Fruit fly (Drosophila melanogaster) Kc167 (cell line): Measurements from ENCODE around the gene Atu.

Source experiments
- Myc ChIP-seq: fragments of >200 bp; optimal IDR thresholded peaks from 2 replicates; lab custom pipeline; 2017; ENCODE audit warnings: missing external identifiers
- Sin3A ChIP-seq: fragments of >200 bp; optimal IDR thresholded peaks from 2 replicates; lab custom pipeline; 2018; ENCODE audit warnings: missing external identifiers
- h ChIP-seq: fragments of >200 bp; optimal IDR thresholded peaks from 3 replicates; lab custom pipeline; 2018; ENCODE audit warnings: missing external identifiers
- insv ChIP-seq: fragments of >200 bp; optimal IDR thresholded peaks from 3 replicates; lab custom pipeline; 2018; ENCODE audit warnings: missing external identifiers
- psq ChIP-seq: fragments of >200 bp; optimal IDR thresholded peaks from 2 replicates; lab custom pipeline; 2017; ENCODE audit warnings: missing external identifiers
- ttk ChIP-seq: sonication (Bioruptor generic); optimal IDR thresholded peaks from 2 replicates; lab custom pipeline; 2017; ENCODE audit warnings: missing external identifiers

Gene Atu

dm6 chr3R:5588573-5588972 lies 24.6 kb upstream of the Atu start, which contains the start of gene PolZ2:
TSS of gene PolZ2 (plus strand) at chr3R:5588873.
- TF ChIP-seq h (lab: Kevin White, UChicago) (no peak), psq (no peak), Myc (lab: Kevin White, UChicago) (no peak), ttk (lab: Kevin White, UChicago) (no peak), Sin3A (lab: Kevin White, UChicago) (no peak), insv (no peak)

dm6 chr3R:5591398-5591853 lies 21.7 kb upstream of the Atu start, which contains the start of the genes noi and Vha26:
TSS of gene noi (minus strand) at chr3R:5591459.
TSS of gene Vha26 (plus strand) at chr3R:5591763.
- TF ChIP-seq insv (no peak), Myc (lab: Kevin White, UChicago) (no peak), Sin3A (lab: Kevin White, UChicago) (no peak), psq (no peak), ttk (lab: Kevin White, UChicago) (no peak), h (lab: Kevin White, UChicago) (no peak)

- TF ChIP-seq Sin3A (lab: Kevin White, UChicago) (no peak), ttk (lab: Kevin White, UChicago) (no peak), insv (no peak), psq (no peak), Myc (lab: Kevin White, UChicago) (no peak), h (lab: Kevin White, UChicago) (no peak)
Measured at dm6 chr3R:5592009-5592572, 21.1 kb upstream of the Atu start.

- TF ChIP-seq Sin3A (lab: Kevin White, UChicago) (no peak), insv (no peak), psq (no peak), Myc (lab: Kevin White, UChicago) (no peak)
Measured at dm6 chr3R:5594878-5595277, 18.3 kb upstream of the Atu start.

- TF ChIP-seq h (lab: Kevin White, UChicago) (no peak), psq (no peak), Myc (lab: Kevin White, UChicago) (no peak), ttk (lab: Kevin White, UChicago) (no peak), insv (no peak), Sin3A (lab: Kevin White, UChicago) (no peak)
Measured at dm6 chr3R:5599521-5600360, 13.4 kb upstream of the Atu start.

- TF ChIP-seq h (lab: Kevin White, UChicago), result no peak
- no peak for TF ChIP-seq Sin3A (lab: Kevin White, UChicago)
- no peak for TF ChIP-seq ttk (lab: Kevin White, UChicago)
- TF ChIP-seq insv, result no peak
- no peak for TF ChIP-seq psq
- TF ChIP-seq Myc (lab: Kevin White, UChicago), result no peak
Measured at dm6 chr3R:5600361-5601043, 12.7 kb upstream of the Atu start.

dm6 chr3R:5601044-5601523 lies 12.1 kb upstream of the Atu start, which contains the start of the genes kra and SecS:
TSS of gene kra (minus strand) at chr3R:5601136.
TSS of gene SecS (plus strand) at chr3R:5601433.
- TF ChIP-seq psq, result no peak
- no peak for TF ChIP-seq h (lab: Kevin White, UChicago)
- no peak for TF ChIP-seq ttk (lab: Kevin White, UChicago)
- TF ChIP-seq insv, result no peak
- TF ChIP-seq Myc (lab: Kevin White, UChicago), result no peak
- no peak for TF ChIP-seq Sin3A (lab: Kevin White, UChicago)

dm6 chr3R:5606477-5606876 lies 6.7 kb upstream of the Atu start, which contains the start of gene asl:
TSS of gene asl (minus strand) at chr3R:5606543.
- TF ChIP-seq Sin3A (lab: Kevin White, UChicago), result no peak
- no peak for TF ChIP-seq insv
- no peak for TF ChIP-seq h (lab: Kevin White, UChicago)
- no peak for TF ChIP-seq ttk (lab: Kevin White, UChicago)
- no peak for TF ChIP-seq Myc (lab: Kevin White, UChicago)
- no peak for TF ChIP-seq psq

- TF ChIP-seq Myc (lab: Kevin White, UChicago) (no peak), h (lab: Kevin White, UChicago) (no peak), ttk (lab: Kevin White, UChicago) (no peak), Sin3A (lab: Kevin White, UChicago) (no peak), psq (no peak), insv (no peak)
Measured at dm6 chr3R:5608422-5608821, 4.7 kb upstream of the Atu start.

- TF ChIP-seq Myc (lab: Kevin White, UChicago) (no peak), insv (no peak), ttk (lab: Kevin White, UChicago) (no peak), h (lab: Kevin White, UChicago) (no peak), Sin3A (lab: Kevin White, UChicago) (no peak), psq (no peak)
Measured at dm6 chr3R:5610656-5611055, 2.5 kb upstream of the Atu start.

- TF ChIP-seq Sin3A (lab: Kevin White, UChicago) (no peak), Myc (lab: Kevin White, UChicago) (no peak), ttk (lab: Kevin White, UChicago) (no peak), psq (no peak), h (lab: Kevin White, UChicago) (no peak), insv (no peak)
Measured at dm6 chr3R:5611167-5611566, 2.0 kb upstream of the Atu start.
